Worm (Caenorhabditis elegans): ENCODE data around the gene eat-20.

- peak; percentile 55 for TF ChIP-seq pha-4 (tag; optimal IDR thresholded peaks at IDR 0.05)
- no peak for TF ChIP-seq sdz-38 (tag; optimal IDR thresholded peaks at IDR 0.05)
- no peak for TF ChIP-seq madf-8 (GFP tag; conservative IDR thresholded peaks at IDR 0.05)
- no peak for TF ChIP-seq aptf-3 (GFP tag; IDR thresholded peaks at IDR 0.05)
- no peak for TF ChIP-seq efl-1 (GFP tag; optimal IDR thresholded peaks at IDR 0.05)
- no peak for TF ChIP-seq ama-1 (optimal IDR thresholded peaks at IDR 0.05)
- no peak for TF ChIP-seq ama-1 (GFP tag; optimal IDR thresholded peaks at IDR 0.05)
- TF ChIP-seq cebp-2 (GFP tag; IDR thresholded peaks at IDR 0.05) = no peak
- TF ChIP-seq ztf-28 (GFP tag; IDR thresholded peaks at IDR 0.05) = no peak
- peak; percentile 20 for TF ChIP-seq die-1 (tag; optimal IDR thresholded peaks at IDR 0.05)
- no peak for TF ChIP-seq lin-35 (GFP tag; optimal IDR thresholded peaks at IDR 0.05)
Observed at ce11 chrX:15492759-15493158, 17.1 kb upstream of the eat-20 start.
